Worm (Caenorhabditis elegans) whole organism, mixed stage, embryonic: ENCODE measurements around the gene pcdr-1.

ENCODE experiments used
- bed-3 ChIP-seq: fragments of 200-800 bp; sonication (Bioruptor generic); optimal IDR thresholded peaks from 3 replicates; lab custom pipeline; 2018; ENCODE audit warnings: mild to moderate bottlenecking, missing genetic modification characterization, moderate library complexity, missing compliant biosample characterization
- ces-1 ChIP-seq: fragments of 150-350 bp; optimal IDR thresholded peaks from 2 replicates; lab custom pipeline; 2014; ENCODE audit warnings: missing biosample characterization, missing genetic modification reagents, missing genetic modification characterization
- cnd-1 ChIP-seq: fragments of 200-800 bp; sonication (Bioruptor generic); optimal IDR thresholded peaks from 2 replicates; lab custom pipeline; 2018; ENCODE audit warnings: mild to moderate bottlenecking, missing genetic modification characterization, missing compliant biosample characterization
- elt-1 ChIP-seq: sonication (generic microtip); optimal IDR thresholded peaks from 2 replicates; lab custom pipeline; 2017; ENCODE audit warnings: missing genetic modification characterization, mild to moderate bottlenecking, missing compliant biosample characterization, antibody characterized with exemption, moderate library complexity, borderline replicate concordance; ENCODE audit not compliant: insufficient read depth
- mep-1 ChIP-seq: fragments of 150-350 bp; optimal IDR thresholded peaks from 2 replicates; lab custom pipeline; 2017; ENCODE audit warnings: missing biosample characterization, missing genetic modification reagents, missing genetic modification characterization, inconsistent platforms
- nhr-237 ChIP-seq: fragments of 150-350 bp; optimal IDR thresholded peaks from 2 replicates; lab custom pipeline; 2014; ENCODE audit warnings: missing biosample characterization, missing genetic modification characterization
- nhr-28 ChIP-seq: fragments of 150-350 bp; optimal IDR thresholded peaks from 2 replicates; lab custom pipeline; 2014; ENCODE audit warnings: missing biosample characterization, missing genetic modification characterization
- pha-4 ChIP-seq: fragments of 150-350 bp; optimal IDR thresholded peaks from 2 replicates; lab custom pipeline; 2018; ENCODE audit warnings: missing biosample characterization, missing genetic modification reagents, missing genetic modification characterization
- unc-120 ChIP-seq: sonication (generic microtip); optimal IDR thresholded peaks from 2 replicates; lab custom pipeline; 2017; ENCODE audit warnings: missing genetic modification characterization, missing compliant biosample characterization; ENCODE audit not compliant: poor library complexity, severe bottlenecking
- unc-62 ChIP-seq: fragments of 150-350 bp; optimal IDR thresholded peaks from 2 replicates; lab custom pipeline; 2014; ENCODE audit warnings: missing biosample characterization, missing genetic modification reagents, missing genetic modification characterization
- ztf-11 ChIP-seq: fragments of 150-350 bp; optimal IDR thresholded peaks from 2 replicates; lab custom pipeline; 2014; ENCODE audit warnings: missing biosample characterization, missing genetic modification characterization

ce11 chrX:15641380-15641779 is 25.2 kb upstream of the pcdr-1 start:
- TF ChIP-seq unc-120 (tag; lab: Kevin White, UChicago) (no peak), unc-62 (no peak), nhr-28 (no peak), pha-4 (tag; lab: Kevin White, UChicago) (no peak), ces-1 (GFP tag; lab: Kevin White, UChicago) (no peak), bed-3 (GFP tag; lab: Kevin White, UChicago) (no peak), nhr-237 (no peak), cnd-1 (tag; lab: Kevin White, UChicago) (no peak), elt-1 (tag; lab: Kevin White, UChicago) (no peak), ztf-11 (no peak), mep-1 (tag; lab: Kevin White, UChicago) (no peak)
